Fruit fly (Drosophila melanogaster) whole organism, larva: ENCODE data around the gene TfIIA-L.

ENCODE experiments used
- noc ChIP-seq: fragments of 200-800 bp; sonication (Bioruptor generic); optimal IDR thresholded peaks from 3 replicates; lab custom pipeline; 2019; ENCODE audit warnings: missing biosample characterization, mild to moderate bottlenecking, missing genetic modification characterization, moderate library complexity

TfIIA-L gene

dm6 chr3R:27223012-27223411 lies 27.9 kb upstream of the TfIIA-L start:
- no peak for TF ChIP-seq noc (tag; lab: Kevin White, UChicago)

- TF ChIP-seq noc (tag; lab: Kevin White, UChicago): no peak
Measured at dm6 chr3R:27224727-27225126, 26.2 kb upstream of the TfIIA-L start.

- TF ChIP-seq noc (tag; lab: Kevin White, UChicago): no peak
Measured at dm6 chr3R:27225490-27225889, 25.4 kb upstream of the TfIIA-L start.

dm6 chr3R:27226080-27226648 lies 24.7 kb upstream of the TfIIA-L start:
- no peak for TF ChIP-seq noc (tag; lab: Kevin White, UChicago)

- no peak for TF ChIP-seq noc (tag; lab: Kevin White, UChicago)
Measured at dm6 chr3R:27228342-27228741, 22.6 kb upstream of the TfIIA-L start, which contains the start of gene CG42813. Gene CG42813 (minus strand): TSS chr3R:27228561.

- no peak for TF ChIP-seq noc (tag; lab: Kevin White, UChicago)
Measured at dm6 chr3R:27229368-27229767, 21.5 kb upstream of the TfIIA-L start, which contains the start of gene CG42814. Gene CG42814 (minus strand): TSS chr3R:27229468.

dm6 chr3R:27233398-27233797 lies 17.5 kb upstream of the TfIIA-L start, which contains the start of gene CG31068:
Gene CG31068 (plus strand): TSS chr3R:27233698.
- TF ChIP-seq noc (tag; lab: Kevin White, UChicago): no peak

- TF ChIP-seq noc (tag; lab: Kevin White, UChicago): no peak
Measured at dm6 chr3R:27237980-27238379, 12.9 kb upstream of the TfIIA-L start.

- TF ChIP-seq noc (tag; lab: Kevin White, UChicago): no peak
Measured at dm6 chr3R:27238438-27239301, 12.2 kb upstream of the TfIIA-L start, which contains the start of the genes CG31064 and PolA2. Gene CG31064 (minus strand): TSS chr3R:27239085. Gene PolA2 (plus strand): TSS chr3R:27239163.

- TF ChIP-seq noc (tag; lab: Kevin White, UChicago): no peak
Measured at dm6 chr3R:27240967-27241366, 9.9 kb upstream of the TfIIA-L start, which contains the start of gene CG17991. Gene CG17991 (plus strand): TSS chr3R:27241267.

dm6 chr3R:27244412-27244741 lies 6.5 kb upstream of the TfIIA-L start:
- no peak for TF ChIP-seq noc (tag; lab: Kevin White, UChicago)

- TF ChIP-seq noc (tag; lab: Kevin White, UChicago): no peak
Measured at dm6 chr3R:27244742-27245400, 6.0 kb upstream of the TfIIA-L start, which contains the start of gene CG18766. Gene CG18766 (minus strand): TSS chr3R:27245249.

dm6 chr3R:27245401-27245757 lies 5.5 kb upstream of the TfIIA-L start:
- TF ChIP-seq noc (tag; lab: Kevin White, UChicago): no peak

- TF ChIP-seq noc (tag; lab: Kevin White, UChicago): peak; percentile 90
Measured at dm6 chr3R:27246264-27246663, 4.6 kb upstream of the TfIIA-L start.

dm6 chr3R:27247892-27248291 lies 3.0 kb upstream of the TfIIA-L start, which contains the start of gene CG5984:
Gene CG5984 (minus strand): TSS chr3R:27247992.
- TF ChIP-seq noc (tag; lab: Kevin White, UChicago): no peak
